Fruit fly (Drosophila melanogaster) whole organism, embryonic: Measurements from ENCODE around the gene Pp2A-29B.

Experiments
- B-H1 ChIP-seq: fragments of 200-800 bp; sonication (Bioruptor generic); IDR thresholded peaks from 3 replicates; pipeline ENCODE4 v1.3.6; 2022; ENCODE audit warnings: missing biosample characterization, missing genetic modification characterization
- Blimp-1 ChIP-seq: fragments of 200-800 bp; sonication (Bioruptor generic); optimal IDR thresholded peaks from 3 replicates; lab custom pipeline; 2018; ENCODE audit warnings: missing biosample characterization, missing genetic modification characterization, mild to moderate bottlenecking, moderate library complexity, missing genetic modification reagents
- CG10543 ChIP-seq: fragments of 200-800 bp; sonication (Bioruptor generic); optimal IDR thresholded peaks from 3 replicates; lab custom pipeline; 2017; ENCODE audit warnings: missing biosample characterization, mild to moderate bottlenecking, missing genetic modification characterization, moderate library complexity
- CG10565 ChIP-seq: fragments of 200-800 bp; sonication (Bioruptor generic); optimal IDR thresholded peaks from 3 replicates; lab custom pipeline; 2016; ENCODE audit warnings: missing biosample characterization, mild to moderate bottlenecking, missing genetic modification characterization
- CG13624 ChIP-seq: fragments of 200-800 bp; sonication (Bioruptor generic); optimal IDR thresholded peaks from 2 replicates; lab custom pipeline; 2016; ENCODE audit warnings: missing biosample characterization, missing genetic modification characterization
- CG14710 ChIP-seq: fragments of 200-800 bp; sonication (Bioruptor generic); optimal IDR thresholded peaks from 3 replicates; lab custom pipeline; 2019; ENCODE audit warnings: missing biosample characterization, mild to moderate bottlenecking, missing genetic modification characterization, moderate library complexity
- CG14860 ChIP-seq: fragments of 200-800 bp; sonication (Bioruptor generic); IDR thresholded peaks from 3 replicates; pipeline ENCODE4 v1.3.6; 2022; ENCODE audit warnings: missing biosample characterization, missing genetic modification characterization; ENCODE audit not compliant: partially characterized antibody
- CG17912 ChIP-seq: fragments of 200-800 bp; sonication (Bioruptor generic); optimal IDR thresholded peaks from 2 replicates; lab custom pipeline; 2018; ENCODE audit warnings: missing biosample characterization, mild to moderate bottlenecking, missing genetic modification characterization
- CG18764 ChIP-seq: fragments of 200-800 bp; sonication (Bioruptor generic); optimal IDR thresholded peaks from 3 replicates; lab custom pipeline; 2016; ENCODE audit warnings: missing biosample characterization, missing genetic modification characterization
- CG2712 ChIP-seq: fragments of 200-800 bp; optimal IDR thresholded peaks from 3 replicates; lab custom pipeline; 2019; ENCODE audit warnings: missing biosample characterization, mild to moderate bottlenecking, missing genetic modification characterization, moderate library complexity
- CG4424 ChIP-seq: fragments of 200-800 bp; sonication (Bioruptor generic); optimal IDR thresholded peaks from 3 replicates; lab custom pipeline; 2016; ENCODE audit warnings: missing biosample characterization, missing genetic modification characterization
- CG7963 ChIP-seq: fragments of 200-800 bp; sonication (Bioruptor generic); IDR thresholded peaks from 3 replicates; pipeline ENCODE4 v1.3.6; 2022; ENCODE audit warnings: missing biosample characterization, missing genetic modification characterization; ENCODE audit not compliant: partially characterized antibody
- CG8089 ChIP-seq: fragments of 200-800 bp; sonication (Bioruptor generic); optimal IDR thresholded peaks from 3 replicates; lab custom pipeline; 2016; ENCODE audit warnings: missing biosample characterization, missing genetic modification characterization
- CG8290 ChIP-seq, 3 experiments: fragments of 200-800 bp; sonication (Bioruptor generic); optimal IDR thresholded peaks; 2 replicates each; lab custom pipeline; 2016 to 2019; ENCODE audit warnings: missing biosample characterization in 3 of 3, missing genetic modification characterization in 3 of 3, mild to moderate bottlenecking in 2 of 3, moderate library complexity in 1 of 3
- CG8944 ChIP-seq: fragments of 200-800 bp; sonication (Bioruptor generic); optimal IDR thresholded peaks from 3 replicates; lab custom pipeline; 2016; ENCODE audit warnings: missing biosample characterization, missing genetic modification characterization
- CG9609 ChIP-seq: fragments of 200-800 bp; sonication (Bioruptor generic); optimal IDR thresholded peaks from 3 replicates; lab custom pipeline; 2016; ENCODE audit warnings: missing biosample characterization, missing genetic modification characterization
- D ChIP-seq, 2 experiments: fragments of 200-800 bp in 1 of 2; fragments of >200 bp in 1 of 2; sonication (Bioruptor generic) in 1 of 2; optimal IDR thresholded peaks; 2 replicates in 1 of 2; 3 replicates in 1 of 2; lab custom pipeline; 2017; ENCODE audit warnings: mild to moderate bottlenecking in 1 of 2, missing biosample characterization in 1 of 2, missing genetic modification characterization in 1 of 2, missing genetic modification reagents in 1 of 2
- D19A ChIP-seq: fragments of 200-800 bp; optimal IDR thresholded peaks from 3 replicates; lab custom pipeline; 2019; ENCODE audit warnings: missing biosample characterization, mild to moderate bottlenecking, missing genetic modification characterization, moderate library complexity
- Ets65A ChIP-seq: fragments of 200-800 bp; sonication (Bioruptor generic); peaks from one replicate; lab custom pipeline; 2016; ENCODE audit warnings: missing biosample characterization, missing genetic modification characterization
- HLH3B ChIP-seq: fragments of 200-800 bp; sonication (Bioruptor generic); IDR thresholded peaks from 2 replicates; pipeline ENCODE4 v1.3.6; 2022; ENCODE audit warnings: missing biosample characterization, missing genetic modification characterization
- MBD-R2 ChIP-seq: fragments of 200-800 bp; sonication (Bioruptor generic); IDR thresholded peaks from 2 replicates; pipeline ENCODE4 v1.3.6; 2022; ENCODE audit warnings: missing biosample characterization, missing genetic modification characterization
- Neu2 ChIP-seq: fragments of 200-800 bp; sonication (Bioruptor generic); optimal IDR thresholded peaks from 3 replicates; lab custom pipeline; 2016; ENCODE audit warnings: missing biosample characterization, missing genetic modification characterization, borderline replicate concordance
- NfI ChIP-seq: fragments of 200-800 bp; sonication (Bioruptor generic); optimal IDR thresholded peaks from 3 replicates; lab custom pipeline; 2018; ENCODE audit warnings: missing biosample characterization, mild to moderate bottlenecking, missing genetic modification characterization, moderate library complexity
- Pdp1 ChIP-seq, 2 experiments: fragments of 200-800 bp; sonication (Bioruptor generic); optimal IDR thresholded peaks; 3 replicates each; lab custom pipeline; 2016; ENCODE audit warnings: missing biosample characterization in 2 of 2, missing genetic modification characterization in 2 of 2, mild to moderate bottlenecking in 1 of 2, moderate library complexity in 1 of 2
- Rfx ChIP-seq: fragments of 200-800 bp; sonication (Bioruptor generic); IDR thresholded peaks from 2 replicates; pipeline ENCODE4 v1.3.6; 2022; ENCODE audit warnings: missing biosample characterization, missing genetic modification characterization
- ap ChIP-seq: fragments of 200-800 bp; sonication (Bioruptor generic); IDR thresholded peaks from 2 replicates; pipeline ENCODE4 v1.3.6; 2022; ENCODE audit warnings: missing biosample characterization, missing genetic modification characterization
- bsh ChIP-seq, 2 experiments: fragments of 200-800 bp; sonication (Bioruptor generic); optimal IDR thresholded peaks; 2 replicates each; lab custom pipeline; 2017 to 2018; ENCODE audit warnings: mild to moderate bottlenecking in 2 of 2, missing biosample characterization in 2 of 2, missing genetic modification characterization in 2 of 2, moderate library complexity in 1 of 2
- cas ChIP-seq: fragments of 200-800 bp; sonication (Bioruptor generic); IDR thresholded peaks from 2 replicates; pipeline ENCODE4 v1.3.6; 2022; ENCODE audit warnings: missing biosample characterization, missing genetic modification characterization
- chif ChIP-seq, 2 experiments: fragments of 200-800 bp; sonication (Bioruptor generic); optimal IDR thresholded peaks; 3 replicates each; lab custom pipeline; 2016; ENCODE audit warnings: missing biosample characterization in 2 of 2, missing genetic modification characterization in 2 of 2
- crol ChIP-seq: fragments of 200-800 bp; sonication (Bioruptor generic); IDR thresholded peaks from 2 replicates; pipeline ENCODE4 v1.3.6; 2022; ENCODE audit warnings: missing biosample characterization, missing genetic modification characterization
- dmrt99B ChIP-seq: fragments of 200-800 bp; sonication (Bioruptor generic); optimal IDR thresholded peaks from 2 replicates; lab custom pipeline; 2018; ENCODE audit warnings: missing biosample characterization, mild to moderate bottlenecking, missing genetic modification characterization, moderate library complexity
- ewg ChIP-seq: fragments of 200-800 bp; sonication (Bioruptor generic); optimal IDR thresholded peaks from 3 replicates; lab custom pipeline; 2017; ENCODE audit warnings: mild to moderate bottlenecking, missing biosample characterization, missing genetic modification reagents, missing genetic modification characterization
- gro ChIP-seq: fragments of 200-800 bp; sonication (Bioruptor generic); optimal IDR thresholded peaks from 2 replicates; lab custom pipeline; 2016; ENCODE audit warnings: missing biosample characterization, missing genetic modification characterization
- hkb ChIP-seq, 2 experiments: fragments of 200-800 bp in 1 of 2; fragments of >200 bp in 1 of 2; sonication (Bioruptor generic) in 1 of 2; IDR thresholded peaks in 1 of 2; optimal IDR thresholded peaks in 1 of 2; 2 replicates each; pipeline versions ENCODE4 v1.3.6 to Lab custom; 2017 to 2022; ENCODE audit warnings: missing biosample characterization in 1 of 2, missing genetic modification characterization in 1 of 2
- insv ChIP-seq, 2 experiments: fragments of 200-800 bp; sonication (Bioruptor generic); optimal IDR thresholded peaks; 3 replicates each; lab custom pipeline; 2016 to 2018; ENCODE audit warnings: missing biosample characterization in 2 of 2, missing genetic modification characterization in 2 of 2
- kay ChIP-seq: fragments of 200-800 bp; sonication (Bioruptor generic); optimal IDR thresholded peaks from 2 replicates; lab custom pipeline; 2016; ENCODE audit warnings: missing biosample characterization, missing genetic modification characterization
- lilli ChIP-seq: fragments of 200-800 bp; sonication (Bioruptor generic); optimal IDR thresholded peaks from 3 replicates; lab custom pipeline; 2016; ENCODE audit warnings: missing biosample characterization, missing genetic modification characterization
- lola ChIP-seq, 3 experiments: fragments of >200 bp in 2 of 3; fragments of 200-800 bp in 1 of 3; sonication (Bioruptor generic) in 1 of 3; optimal IDR thresholded peaks; 2 replicates each; lab custom pipeline; 2017 to 2019; ENCODE audit warnings: missing biosample characterization in 3 of 3, missing genetic modification characterization in 3 of 3, mild to moderate bottlenecking in 1 of 3, moderate library complexity in 1 of 3
- mam ChIP-seq: fragments of 200-800 bp; sonication (Bioruptor generic); optimal IDR thresholded peaks from 3 replicates; lab custom pipeline; 2016; ENCODE audit warnings: missing biosample characterization, missing genetic modification characterization
- nerfin-1 ChIP-seq: fragments of 200-800 bp; sonication (Bioruptor generic); optimal IDR thresholded peaks from 3 replicates; lab custom pipeline; 2019; ENCODE audit warnings: missing biosample characterization, mild to moderate bottlenecking, missing genetic modification characterization, moderate library complexity
- nom ChIP-seq: fragments of 200-800 bp; sonication (Bioruptor generic); optimal IDR thresholded peaks from 2 replicates; lab custom pipeline; 2017; ENCODE audit warnings: missing biosample characterization, missing genetic modification characterization, mild to moderate bottlenecking, moderate library complexity, missing genetic modification reagents
- ranshi ChIP-seq: fragments of 200-800 bp; sonication (Bioruptor generic); IDR thresholded peaks from 2 replicates; pipeline ENCODE4 v1.3.6; 2022; ENCODE audit warnings: missing biosample characterization, missing genetic modification characterization
- row ChIP-seq: fragments of 200-800 bp; sonication (Bioruptor generic); IDR thresholded peaks from 3 replicates; pipeline ENCODE4 v1.3.6; 2022; ENCODE audit warnings: missing biosample characterization, missing genetic modification characterization
- slbo ChIP-seq: fragments of 200-800 bp; sonication (Bioruptor generic); IDR thresholded peaks from 2 replicates; pipeline ENCODE4 v1.3.6; 2022; ENCODE audit warnings: missing biosample characterization, missing genetic modification characterization
- usp ChIP-seq: fragments of >200 bp; optimal IDR thresholded peaks from 2 replicates; lab custom pipeline; 2017; ENCODE audit warnings: missing biosample characterization, missing genetic modification characterization

Pp2A-29B gene

DNA sequence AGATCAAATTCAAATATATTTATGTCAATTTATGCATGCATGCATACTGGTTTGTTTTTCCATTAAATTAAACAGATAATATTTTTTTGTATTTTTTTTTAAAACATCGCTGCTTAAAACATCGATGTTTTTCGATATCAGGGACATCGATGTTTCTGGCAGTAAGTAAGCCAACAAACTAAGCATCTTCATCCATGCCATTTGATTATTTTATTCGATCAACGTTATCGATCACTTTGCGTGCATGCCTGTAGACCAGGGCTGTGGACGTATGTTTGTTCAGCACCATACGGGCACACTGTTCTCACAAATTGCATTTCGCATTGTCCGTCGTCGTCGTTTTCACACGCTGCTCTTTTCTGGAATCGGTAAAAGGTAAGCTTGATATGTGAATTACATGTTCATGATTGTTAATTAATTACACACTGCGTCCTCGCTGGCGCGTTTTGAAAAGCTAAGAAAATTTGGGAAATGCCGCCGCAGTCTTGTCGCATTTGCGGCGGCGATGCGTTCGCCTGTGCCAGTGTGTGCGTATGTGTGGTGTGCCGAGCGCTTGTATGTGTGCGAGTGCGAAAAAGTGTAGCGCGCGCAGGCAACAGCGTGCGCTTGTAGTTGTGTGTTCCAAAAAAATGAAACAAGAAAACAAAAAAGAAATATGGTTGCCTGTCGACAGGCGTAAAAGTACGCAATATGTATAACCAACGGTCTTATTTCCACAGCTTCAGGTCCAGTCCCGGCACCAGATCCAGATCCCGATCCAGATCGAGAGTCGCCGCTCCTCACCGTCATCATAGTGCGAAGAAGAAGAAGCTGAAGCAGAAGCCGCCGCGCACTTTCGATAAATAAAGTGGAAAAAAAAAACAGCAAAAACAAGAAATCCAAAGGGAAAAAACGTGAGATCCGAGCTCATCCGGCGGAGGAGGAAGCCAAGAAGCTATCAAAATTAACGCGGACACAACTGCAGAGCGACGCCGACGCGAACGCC, 37.7 kb downstream of the Pp2A-29B start, which contains the start of gene emb (continued):
- TF ChIP-seq slbo (peak; percentile 55), NfI (GFP tag; lab: Kevin White, UChicago) (peak; percentile 37), hkb (optimal IDR thresholded peaks at IDR 0.05; lab: Kevin White, UChicago) (no peak), hkb (GFP tag; IDR thresholded peaks at IDR 0.05; lab: Robert Waterston, UW) (no peak), CG17912 (GFP tag; lab: Kevin White, UChicago) (no peak), ewg (peak; percentile 53), crol (GFP tag; lab: Robert Waterston, UW) (no peak), lola (GFP tag; optimal IDR thresholded peaks at IDR 0.05; lab: Kevin White, UChicago) (peak in 1 of 3 experiments; percentile 38), dmrt99B (tag; lab: Kevin White, UChicago) (no peak), Pdp1 (GFP tag; optimal IDR thresholded peaks at IDR 0.05; lab: Kevin White, UChicago) (peak in 1 of 2 experiments; percentile 17), CG4424 (GFP tag; lab: Kevin White, UChicago) (peak; percentile 73), ranshi (GFP tag; lab: Robert Waterston, UW) (0 out of 2 replicates have a peak, but pooled peaks have one; percentile 17), CG14860 (peak; percentile 99), nerfin-1 (tag; lab: Kevin White, UChicago) (peak; percentile 89), Ets65A (peak; percentile 94), CG9609 (peak; percentile 40), CG10543 (GFP tag; lab: Kevin White, UChicago) (no peak), insv (GFP tag; optimal IDR thresholded peaks at IDR 0.05; lab: Kevin White, UChicago) (peak in 1 of 2 experiments; percentile 41), CG8290 (GFP tag; optimal IDR thresholded peaks at IDR 0.05; lab: Kevin White, UChicago) (peak; percentile 95), CG8290 (tag; optimal IDR thresholded peaks at IDR 0.05; lab: Kevin White, UChicago) (peak in 1 of 2 experiments; percentile 93), CG7963 (GFP tag; lab: Robert Waterston, UW) (peak; percentile 99), CG13624 (GFP tag; lab: Kevin White, UChicago) (peak; percentile 42), CG18764 (GFP tag; lab: Kevin White, UChicago) (peak; percentile 29), kay (no peak), CG2712 (tag; lab: Kevin White, UChicago) (peak; percentile 68)

DNA sequence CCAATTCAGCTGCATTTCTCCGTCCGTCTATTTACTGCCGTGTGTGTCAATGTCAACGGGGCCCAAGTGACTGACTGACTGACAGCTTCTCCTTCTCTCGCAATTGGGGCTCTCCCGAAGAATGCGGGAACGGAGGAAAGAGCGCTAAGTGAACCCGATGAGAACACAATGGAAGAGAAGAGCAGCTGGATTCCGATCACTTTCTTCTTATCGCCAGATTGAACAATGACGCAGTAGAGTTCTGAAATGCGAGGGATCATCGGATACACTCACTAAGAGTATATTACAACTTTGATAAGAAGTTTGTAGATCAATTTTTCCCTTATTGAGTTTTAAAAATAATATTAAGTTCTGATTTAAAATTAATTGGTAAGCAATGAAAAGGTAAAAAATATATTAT, 45.7 kb downstream of the Pp2A-29B start, which contains the start of gene Naglu:
TSS of gene Naglu (minus strand) at position 339 of the 400 bp plus-strand sequence.
- TF ChIP-seq lilli (GFP tag; lab: Kevin White, UChicago) (no peak), Rfx (GFP tag; lab: Robert Waterston, UW) (0 out of 2 replicates have a peak, but pooled peaks have one; percentile 6), mam (GFP tag; lab: Kevin White, UChicago) (no peak), Blimp-1 (GFP tag; lab: Kevin White, UChicago) (peak; percentile 60), CG8944 (GFP tag; lab: Kevin White, UChicago) (no peak), crol (GFP tag; lab: Robert Waterston, UW) (0 out of 2 replicates have a peak, but pooled peaks have one; percentile 9), CG10565 (no peak), ap (GFP tag; lab: Robert Waterston, UW) (no peak), usp (GFP tag; lab: Kevin White, UChicago) (no peak), CG14710 (tag; lab: Kevin White, UChicago) (peak; percentile 10), HLH3B (GFP tag; lab: Robert Waterston, UW) (0 out of 2 replicates have a peak, but pooled peaks have one; percentile 14), D (optimal IDR thresholded peaks at IDR 0.05; lab: Kevin White, UChicago) (no peak), D (GFP tag; optimal IDR thresholded peaks at IDR 0.05; lab: Kevin White, UChicago) (no peak), CG8089 (no peak), row (GFP tag; lab: Robert Waterston, UW) (0 out of 3 replicates have a peak, but pooled peaks have one; percentile 10), D19A (tag; lab: Kevin White, UChicago) (peak; percentile 86), bsh (GFP tag; optimal IDR thresholded peaks at IDR 0.05; lab: Kevin White, UChicago) (peak in 1 of 2 experiments; percentile 12), cas (GFP tag; lab: Robert Waterston, UW) (0 out of 2 replicates have a peak, but pooled peaks have one; percentile 17), MBD-R2 (no peak), Neu2 (GFP tag; lab: Kevin White, UChicago) (no peak), B-H1 (GFP tag; lab: Robert Waterston, UW) (no peak), nom (GFP tag; lab: Kevin White, UChicago) (peak; percentile 43), chif (GFP tag; optimal IDR thresholded peaks at IDR 0.05; lab: Kevin White, UChicago) (no peak), gro (GFP tag; lab: Kevin White, UChicago) (no peak)
